Worm (Caenorhabditis elegans): Measurements from ENCODE around the gene F26G1.15.

- TF ChIP-seq unc-62 (GFP tag; optimal IDR thresholded peaks at IDR 0.05 in 1 of 2) (no peak), unc-62 (tag; optimal IDR thresholded peaks at IDR 0.05) (no peak), aly-2 (tag; optimal IDR thresholded peaks at IDR 0.05) (no peak), spr-1 (tag; optimal IDR thresholded peaks at IDR 0.05) (no peak), hlh-30 (tag; optimal IDR thresholded peaks at IDR 0.05; ENCODE audit: insufficient read depth) (peak; percentile 63), nhr-28 (tag; optimal IDR thresholded peaks at IDR 0.05) (peak; percentile 77), ctbp-1 (GFP tag; IDR thresholded peaks at IDR 0.05) (no peak), tag-97 (GFP tag; IDR thresholded peaks at IDR 0.05) (no peak), D1046.2 (GFP tag; IDR thresholded peaks at IDR 0.05) (no peak), R02D3.7 (tag; optimal IDR thresholded peaks at IDR 0.05) (no peak), mep-1 (tag; optimal IDR thresholded peaks at IDR 0.05) (peak; percentile 50)
Measured at ce11 chrII:4745281-4745680, 44.8 kb upstream of the F26G1.15 start.
